Worm (Caenorhabditis elegans) whole organism, early embryonic: ENCODE data around the gene B0222.11.

ENCODE experiments used
- B0310.2 ChIP-seq: sonication (generic microtip); optimal IDR thresholded peaks from 2 replicates; lab custom pipeline; 2016; ENCODE audit warnings: mild to moderate bottlenecking, missing genetic modification characterization, missing compliant biosample characterization
- F13C5.2 ChIP-seq: sonication (generic microtip); optimal IDR thresholded peaks from 2 replicates; lab custom pipeline; 2017; ENCODE audit warnings: mild to moderate bottlenecking, missing genetic modification characterization, inconsistent platforms, missing compliant biosample characterization
- aly-1 ChIP-seq: sonication (generic microtip); optimal IDR thresholded peaks from 2 replicates; lab custom pipeline; 2016; ENCODE audit warnings: missing genetic modification characterization, missing compliant biosample characterization
- ama-1 ChIP-seq: fragments of 150-350 bp; optimal IDR thresholded peaks from 2 replicates; lab custom pipeline; 2014
- ceh-13 ChIP-seq: fragments of 200-800 bp; sonication (Bioruptor generic); optimal IDR thresholded peaks from 2 replicates; lab custom pipeline; 2018; ENCODE audit warnings: mild to moderate bottlenecking, missing genetic modification characterization, missing compliant biosample characterization
- ceh-36 ChIP-seq: sonication (generic microtip); optimal IDR thresholded peaks from 2 replicates; lab custom pipeline; 2016; ENCODE audit warnings: missing genetic modification characterization, inconsistent platforms, missing compliant biosample characterization
- ets-7 ChIP-seq: sonication (generic microtip); optimal IDR thresholded peaks from 2 replicates; lab custom pipeline; 2016; ENCODE audit warnings: missing genotype, missing genetic modification characterization, missing compliant biosample characterization
- flt-1 ChIP-seq: fragments of 200-800 bp; sonication (Bioruptor generic); IDR thresholded peaks from 2 replicates; pipeline ENCODE4 v1.3.6; 2022; ENCODE audit warnings: missing genetic modification characterization, missing compliant biosample characterization
- hmbx-1 ChIP-seq: sonication (generic microtip); optimal IDR thresholded peaks from 2 replicates; lab custom pipeline; 2016; ENCODE audit warnings: mild to moderate bottlenecking, missing genetic modification characterization, missing compliant biosample characterization
- hmg-4 ChIP-seq: fragments of 200-800 bp; sonication (Bioruptor generic); optimal IDR thresholded peaks from 2 replicates; lab custom pipeline; 2018; ENCODE audit warnings: mild to moderate bottlenecking, missing genetic modification characterization, missing compliant biosample characterization
- hnd-1 ChIP-seq: sonication (generic microtip); optimal IDR thresholded peaks from 2 replicates; lab custom pipeline; 2016; ENCODE audit warnings: missing genetic modification characterization, missing compliant biosample characterization
- pes-1 ChIP-seq: fragments of 200-800 bp; sonication (Bioruptor generic); IDR thresholded peaks from 2 replicates; pipeline ENCODE4 v1.3.6; 2022; ENCODE audit warnings: missing genetic modification reagents, missing genetic modification characterization, missing compliant biosample characterization
- scrt-1 ChIP-seq: fragments of 200-800 bp; sonication (Bioruptor generic); IDR thresholded peaks from 2 replicates; pipeline ENCODE4 v1.3.6; 2022; ENCODE audit warnings: missing genetic modification characterization, missing compliant biosample characterization
- sea-1 ChIP-seq: fragments of 200-800 bp; sonication (Bioruptor generic); conservative IDR thresholded peaks from 2 replicates; pipeline ENCODE4 v1.3.6; 2022; ENCODE audit warnings: missing genetic modification characterization, missing compliant biosample characterization
- tbx-11 ChIP-seq: fragments of 200-800 bp; sonication (Bioruptor generic); IDR thresholded peaks from 2 replicates; pipeline ENCODE4 v1.3.6; 2022; ENCODE audit warnings: missing genetic modification characterization, missing compliant biosample characterization
- tbx-37 ChIP-seq: fragments of 200-800 bp; sonication (Bioruptor generic); conservative IDR thresholded peaks from 2 replicates; pipeline ENCODE4 v1.3.6; 2022; ENCODE audit warnings: missing genetic modification reagents, missing genetic modification characterization, missing compliant biosample characterization
- tra-4 ChIP-seq: sonication (generic microtip); optimal IDR thresholded peaks from 2 replicates; lab custom pipeline; 2017; ENCODE audit warnings: missing genetic modification characterization, missing compliant biosample characterization

Gene B0222.11

ce11 chrV:9168089-9168488, at the start of gene B0222.11:
B0222.11 (minus strand) TSS chrV:9168189.
- no peak for TF ChIP-seq ceh-36 (tag; lab: Kevin White, UChicago)
- no peak for TF ChIP-seq pes-1
- no peak for TF ChIP-seq B0310.2
- no peak for TF ChIP-seq hmg-4 (GFP tag; lab: Kevin White, UChicago)
- TF ChIP-seq sea-1, result no peak
- no peak for TF ChIP-seq aly-1 (tag; lab: Kevin White, UChicago)
- TF ChIP-seq tbx-11 (GFP tag; lab: Robert Waterston, UW), result no peak
- TF ChIP-seq tra-4 (tag; lab: Kevin White, UChicago), result no peak

- TF ChIP-seq ceh-36 (tag; lab: Kevin White, UChicago) (no peak), tra-4 (tag; lab: Kevin White, UChicago) (no peak), aly-1 (tag; lab: Kevin White, UChicago) (no peak), F13C5.2 (tag; lab: Kevin White, UChicago) (no peak), sea-1 (no peak), tbx-11 (GFP tag; lab: Robert Waterston, UW) (no peak), ets-7 (no peak), B0310.2 (no peak), hmbx-1 (tag; lab: Kevin White, UChicago) (no peak), hmg-4 (GFP tag; lab: Kevin White, UChicago) (no peak), ama-1 (lab: Kevin White, UChicago) (no peak), pes-1 (no peak), scrt-1 (GFP tag; lab: Robert Waterston, UW) (no peak), tbx-37 (GFP tag; lab: Robert Waterston, UW) (no peak), hnd-1 (tag; lab: Kevin White, UChicago) (no peak), ceh-13 (GFP tag; lab: Kevin White, UChicago) (no peak), flt-1 (GFP tag; lab: Robert Waterston, UW) (no peak)
Measured at ce11 chrV:9217158-9217557, 49.2 kb upstream of the B0222.11 start, which contains the start of gene pacs-1. pacs-1 (minus strand) TSS chrV:9217258.

- TF ChIP-seq scrt-1 (GFP tag; lab: Robert Waterston, UW) (no peak), sea-1 (no peak), hnd-1 (tag; lab: Kevin White, UChicago) (no peak), ceh-13 (GFP tag; lab: Kevin White, UChicago) (no peak), ceh-36 (tag; lab: Kevin White, UChicago) (no peak), hmg-4 (GFP tag; lab: Kevin White, UChicago) (no peak), ama-1 (lab: Kevin White, UChicago) (no peak), ets-7 (no peak)
Measured at ce11 chrV:9213554-9213953, 45.6 kb upstream of the B0222.11 start, which contains the start of gene mdt-27. mdt-27 (minus strand) TSS chrV:9213654.

- TF ChIP-seq tbx-37 (GFP tag; lab: Robert Waterston, UW), result no peak
- TF ChIP-seq F13C5.2 (tag; lab: Kevin White, UChicago), result no peak
- TF ChIP-seq scrt-1 (GFP tag; lab: Robert Waterston, UW), result no peak
- no peak for TF ChIP-seq aly-1 (tag; lab: Kevin White, UChicago)
- no peak for TF ChIP-seq hnd-1 (tag; lab: Kevin White, UChicago)
Measured at ce11 chrV:9212499-9212898, 44.5 kb upstream of the B0222.11 start.

ce11 chrV:9208878-9209277, 40.9 kb upstream of the B0222.11 start:
- TF ChIP-seq pes-1, result no peak
- TF ChIP-seq sea-1, result no peak
- no peak for TF ChIP-seq ceh-36 (tag; lab: Kevin White, UChicago)
- TF ChIP-seq scrt-1 (GFP tag; lab: Robert Waterston, UW), result no peak
- no peak for TF ChIP-seq hmg-4 (GFP tag; lab: Kevin White, UChicago)
- no peak for TF ChIP-seq tbx-11 (GFP tag; lab: Robert Waterston, UW)
- no peak for TF ChIP-seq B0310.2
- no peak for TF ChIP-seq tbx-37 (GFP tag; lab: Robert Waterston, UW)
- TF ChIP-seq tra-4 (tag; lab: Kevin White, UChicago), result no peak
- no peak for TF ChIP-seq F13C5.2 (tag; lab: Kevin White, UChicago)
- no peak for TF ChIP-seq ama-1 (lab: Kevin White, UChicago)
- no peak for TF ChIP-seq ceh-13 (GFP tag; lab: Kevin White, UChicago)

ce11 chrV:9207377-9207776, 39.4 kb upstream of the B0222.11 start, which contains the start of gene inx-10:
inx-10 (minus strand) TSS chrV:9207477.
- TF ChIP-seq ama-1 (lab: Kevin White, UChicago) (no peak), flt-1 (GFP tag; lab: Robert Waterston, UW) (no peak), hnd-1 (tag; lab: Kevin White, UChicago) (no peak), aly-1 (tag; lab: Kevin White, UChicago) (no peak), ceh-36 (tag; lab: Kevin White, UChicago) (no peak), B0310.2 (no peak), sea-1 (no peak), hmg-4 (GFP tag; lab: Kevin White, UChicago) (no peak), tra-4 (tag; lab: Kevin White, UChicago) (no peak), F13C5.2 (tag; lab: Kevin White, UChicago) (no peak), scrt-1 (GFP tag; lab: Robert Waterston, UW) (no peak), pes-1 (no peak), hmbx-1 (tag; lab: Kevin White, UChicago) (no peak), ets-7 (no peak), tbx-37 (GFP tag; lab: Robert Waterston, UW) (no peak), ceh-13 (GFP tag; lab: Kevin White, UChicago) (no peak), tbx-11 (GFP tag; lab: Robert Waterston, UW) (no peak)

ce11 chrV:9202710-9203109, 34.7 kb upstream of the B0222.11 start, which contains the start of gene asp-2:
asp-2 (plus strand) TSS chrV:9203077.
- TF ChIP-seq pes-1, result no peak
- TF ChIP-seq aly-1 (tag; lab: Kevin White, UChicago), result no peak
- TF ChIP-seq tbx-11 (GFP tag; lab: Robert Waterston, UW), result no peak
- TF ChIP-seq B0310.2, result no peak
- TF ChIP-seq hnd-1 (tag; lab: Kevin White, UChicago), result no peak
- TF ChIP-seq ceh-36 (tag; lab: Kevin White, UChicago), result no peak
